Worm (Caenorhabditis elegans) whole organism, L3 larva: ENCODE measurements around the gene T09A5.14.

ENCODE experiments used
- R02D3.7 ChIP-seq: fragments of 150-350 bp; optimal IDR thresholded peaks from 2 replicates; lab custom pipeline; 2014; ENCODE audit warnings: missing biosample characterization, missing genetic modification characterization
- ZK546.5 ChIP-seq: sonication (generic microtip); optimal IDR thresholded peaks from 2 replicates; lab custom pipeline; 2017; ENCODE audit warnings: missing biosample characterization, missing genetic modification characterization
- ama-1 ChIP-seq: fragments of 150-350 bp; optimal IDR thresholded peaks from 2 replicates; lab custom pipeline; 2018
- ceh-16 ChIP-seq: sonication (generic microtip); optimal IDR thresholded peaks from 2 replicates; lab custom pipeline; 2017; ENCODE audit warnings: missing biosample characterization, missing genetic modification characterization
- daf-12 ChIP-seq: fragments of 150-350 bp; optimal IDR thresholded peaks from 2 replicates; lab custom pipeline; 2014; ENCODE audit warnings: missing biosample characterization, missing genetic modification reagents, missing genetic modification characterization
- egl-5 ChIP-seq: fragments of 150-350 bp; optimal IDR thresholded peaks from 2 replicates; lab custom pipeline; 2017; ENCODE audit warnings: missing biosample characterization, missing genetic modification reagents, missing genetic modification characterization, inconsistent platforms
- elt-1 ChIP-seq: fragments of 150-350 bp; optimal IDR thresholded peaks from 2 replicates; lab custom pipeline; 2014; ENCODE audit warnings: missing biosample characterization, missing genetic modification characterization
- elt-2 ChIP-seq: sonication (generic microtip); optimal IDR thresholded peaks from 2 replicates; lab custom pipeline; 2016; ENCODE audit warnings: missing genetic modification reagents, mild to moderate bottlenecking, missing genetic modification characterization, missing compliant biosample characterization
- elt-3 ChIP-seq, 3 experiments: fragments of 150-350 bp in 1 of 3; sonication (generic microtip) in 2 of 3; optimal IDR thresholded peaks; 2 replicates in 2 of 3; 4 replicates in 1 of 3; lab custom pipeline; 2014 to 2017; ENCODE audit warnings: missing biosample characterization in 3 of 3, missing genetic modification characterization in 3 of 3
- fos-1 ChIP-seq: fragments of 150-350 bp; optimal IDR thresholded peaks from 2 replicates; lab custom pipeline; 2014; ENCODE audit warnings: missing biosample characterization, missing genetic modification characterization
- hmg-11 ChIP-seq: sonication (generic microtip); optimal IDR thresholded peaks from 2 replicates; lab custom pipeline; 2016; ENCODE audit warnings: missing genetic modification characterization, missing compliant biosample characterization
- jun-1 ChIP-seq: fragments of 150-350 bp; optimal IDR thresholded peaks from 2 replicates; lab custom pipeline; 2014; ENCODE audit warnings: missing biosample characterization, missing genetic modification reagents, missing genetic modification characterization
- lin-15B ChIP-seq: fragments of 150-350 bp; optimal IDR thresholded peaks from 2 replicates; lab custom pipeline; 2014; ENCODE audit warnings: missing biosample characterization, missing genetic modification characterization
- lsy-12 ChIP-seq: sonication (generic microtip); optimal IDR thresholded peaks from 2 replicates; lab custom pipeline; 2016; ENCODE audit warnings: mild to moderate bottlenecking, missing genetic modification characterization, missing compliant biosample characterization
- nhr-11 ChIP-seq: fragments of 150-350 bp; optimal IDR thresholded peaks from 2 replicates; lab custom pipeline; 2014; ENCODE audit warnings: missing biosample characterization, missing genetic modification characterization
- nhr-12 ChIP-seq: fragments of 150-350 bp; optimal IDR thresholded peaks from 2 replicates; lab custom pipeline; 2014; ENCODE audit warnings: missing biosample characterization, missing genetic modification characterization
- nhr-23 ChIP-seq: fragments of 150-350 bp; optimal IDR thresholded peaks from 2 replicates; lab custom pipeline; 2014; ENCODE audit warnings: missing biosample characterization, missing genetic modification reagents, missing genetic modification characterization
- nhr-25 ChIP-seq: sonication (generic microtip); optimal IDR thresholded peaks from 2 replicates; lab custom pipeline; 2017; ENCODE audit warnings: missing biosample characterization, missing genetic modification characterization
- nhr-28 ChIP-seq: fragments of 150-350 bp; optimal IDR thresholded peaks from 2 replicates; lab custom pipeline; 2014; ENCODE audit warnings: missing biosample characterization, missing genetic modification characterization
- nhr-43 ChIP-seq: sonication (generic microtip); optimal IDR thresholded peaks from 2 replicates; lab custom pipeline; 2016; ENCODE audit warnings: mild to moderate bottlenecking, missing genetic modification characterization, missing compliant biosample characterization; ENCODE audit not compliant: poor library complexity, severe bottlenecking
- nhr-67 ChIP-seq: fragments of 150-350 bp; optimal IDR thresholded peaks from 2 replicates; lab custom pipeline; 2014; ENCODE audit warnings: missing biosample characterization, missing genetic modification characterization
- nhr-77 ChIP-seq: fragments of 150-350 bp; optimal IDR thresholded peaks from 2 replicates; lab custom pipeline; 2014; ENCODE audit warnings: missing biosample characterization, missing genetic modification characterization
- pha-4 ChIP-seq: fragments of 150-350 bp; optimal IDR thresholded peaks from 2 replicates; lab custom pipeline; 2014; ENCODE audit warnings: missing biosample characterization, missing genetic modification reagents, missing genetic modification characterization
- pqm-1 ChIP-seq: fragments of 150-350 bp; optimal IDR thresholded peaks from 2 replicates; lab custom pipeline; 2017; ENCODE audit warnings: missing biosample characterization, missing genetic modification characterization, inconsistent platforms
- skn-1 ChIP-seq: fragments of 150-350 bp; optimal IDR thresholded peaks from 2 replicates; lab custom pipeline; 2014; ENCODE audit warnings: missing biosample characterization, missing genetic modification characterization
- snpc-4 ChIP-seq: fragments of 150-350 bp; optimal IDR thresholded peaks from 2 replicates; lab custom pipeline; 2014; ENCODE audit warnings: missing biosample characterization, missing genetic modification characterization
- tbx-2 ChIP-seq: sonication (generic microtip); optimal IDR thresholded peaks from 2 replicates; lab custom pipeline; 2016; ENCODE audit warnings: mild to moderate bottlenecking, missing genetic modification characterization, missing compliant biosample characterization
- unc-39 ChIP-seq: sonication (generic microtip); optimal IDR thresholded peaks from 4 replicates; lab custom pipeline; 2017; ENCODE audit warnings: missing biosample characterization, missing genetic modification characterization
- unc-62 ChIP-seq: fragments of 150-350 bp; sonication (generic microtip); optimal IDR thresholded peaks from 4 replicates; lab custom pipeline; 2014; ENCODE audit warnings: missing biosample characterization, missing genetic modification reagents, missing genetic modification characterization
- ztf-11 ChIP-seq: fragments of 150-350 bp; optimal IDR thresholded peaks from 2 replicates; lab custom pipeline; 2014; ENCODE audit warnings: missing biosample characterization, missing genetic modification characterization
- ztf-4 ChIP-seq: fragments of 150-350 bp; optimal IDR thresholded peaks from 2 replicates; lab custom pipeline; 2014; ENCODE audit warnings: missing biosample characterization, missing genetic modification characterization

T09A5.14 gene

DNA sequence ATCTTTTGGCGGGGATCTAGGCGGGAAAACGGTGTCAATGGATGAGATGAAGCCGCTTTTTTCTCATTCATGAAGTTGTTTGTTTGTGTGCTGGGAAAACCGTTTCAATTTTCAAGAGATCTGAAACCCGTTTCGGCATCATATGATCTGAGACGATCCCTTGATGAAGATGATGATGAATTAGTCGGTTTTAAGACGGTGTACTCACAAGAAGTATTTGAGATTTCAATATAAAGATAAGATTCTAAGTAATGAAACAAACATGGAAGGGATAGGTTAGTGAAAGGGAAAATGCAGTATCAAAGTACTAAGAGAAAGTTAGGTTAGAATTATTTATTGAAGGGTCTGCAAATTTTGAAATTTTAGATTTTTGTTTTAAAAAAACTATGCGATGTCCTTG, 24.0 kb upstream of the T09A5.14 start:
- TF ChIP-seq ama-1 = no peak
- TF ChIP-seq nhr-43 = peak; percentile 39
- peak; percentile 64 for TF ChIP-seq nhr-25 (tag; lab: Kevin White, UChicago)
- TF ChIP-seq elt-1 (tag; lab: Kevin White, UChicago) = peak; percentile 87

DNA sequence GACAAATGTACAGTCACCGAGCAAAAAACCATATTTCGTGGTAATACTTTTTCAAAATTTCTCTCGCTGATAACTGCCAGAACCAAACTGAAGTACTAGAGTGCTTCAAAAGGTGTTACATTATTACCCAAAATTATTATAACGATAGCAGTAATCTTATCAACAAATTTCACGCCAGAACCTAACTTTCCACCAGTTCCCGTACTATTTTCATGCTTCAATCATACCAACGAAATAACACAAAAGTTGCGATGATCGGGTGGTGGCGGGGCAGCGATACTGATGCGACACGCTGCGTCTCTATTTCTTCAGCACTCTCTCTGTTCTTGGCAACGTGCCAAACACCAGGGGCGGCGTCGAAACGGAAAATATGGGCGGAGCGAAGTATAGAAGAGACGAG, 23.2 kb upstream of the T09A5.14 start:
- TF ChIP-seq nhr-12 (tag; lab: Kevin White, UChicago) = no peak
- peak; percentile 44 for TF ChIP-seq nhr-25 (tag; lab: Kevin White, UChicago)
- TF ChIP-seq elt-2 = peak; percentile 95
- no peak for TF ChIP-seq nhr-11 (tag; lab: Kevin White, UChicago)
- TF ChIP-seq jun-1 (tag; lab: Kevin White, UChicago) = peak; percentile 60
- peak; percentile 2 for TF ChIP-seq unc-62 (GFP tag; lab: Kevin White, UChicago)
- TF ChIP-seq nhr-23 (tag; lab: Kevin White, UChicago) = peak; percentile 52
- TF ChIP-seq nhr-77 (tag; lab: Kevin White, UChicago) = no peak
- no peak for TF ChIP-seq hmg-11 (tag; lab: Kevin White, UChicago)
- TF ChIP-seq snpc-4 (tag; lab: Kevin White, UChicago) = peak; percentile 16
- TF ChIP-seq nhr-43 = peak; percentile 7
- TF ChIP-seq pha-4 (tag; lab: Kevin White, UChicago) = peak; percentile 13
- peak; percentile 92 for TF ChIP-seq pqm-1 (tag; lab: Kevin White, UChicago)
- TF ChIP-seq lsy-12 (tag; lab: Kevin White, UChicago) = peak; percentile 20
- TF ChIP-seq, all 47 proteins: peak for 10

- TF ChIP-seq nhr-28 = no peak
- TF ChIP-seq tbx-2 (tag; lab: Kevin White, UChicago) = no peak
- no peak for TF ChIP-seq elt-3 (tag; optimal IDR thresholded peaks at IDR 0.05; lab: Kevin White, UChicago)
- TF ChIP-seq nhr-23 (tag; lab: Kevin White, UChicago) = no peak
- no peak for TF ChIP-seq ZK546.5 (tag; lab: Kevin White, UChicago)
- no peak for TF ChIP-seq unc-39
- TF ChIP-seq pha-4 (tag; lab: Kevin White, UChicago) = no peak
Measured at ce11 chrII:7809358-7809914, 22.7 kb upstream of the T09A5.14 start.

- TF ChIP-seq pha-4 (tag; lab: Kevin White, UChicago) (peak; percentile 35), ama-1 (no peak)
- TF ChIP-seq, all 47 proteins: peak for 1
Measured at ce11 chrII:7810162-7810868, 21.8 kb upstream of the T09A5.14 start.

- no peak for TF ChIP-seq nhr-23 (tag; lab: Kevin White, UChicago)
- no peak for TF ChIP-seq lin-15B
- no peak for TF ChIP-seq egl-5
- TF ChIP-seq fos-1 (tag; lab: Kevin White, UChicago) = no peak
- no peak for TF ChIP-seq lsy-12 (tag; lab: Kevin White, UChicago)
- TF ChIP-seq ceh-16 (tag; lab: Kevin White, UChicago) = no peak
- no peak for TF ChIP-seq elt-2
- TF ChIP-seq unc-62 (GFP tag; lab: Kevin White, UChicago) = no peak
- no peak for TF ChIP-seq ztf-11
- no peak for TF ChIP-seq nhr-67 (tag; lab: Kevin White, UChicago)
- TF ChIP-seq skn-1 (tag; lab: Kevin White, UChicago) = no peak
- TF ChIP-seq tbx-2 (tag; lab: Kevin White, UChicago) = no peak
- TF ChIP-seq R02D3.7 (tag; lab: Kevin White, UChicago) = no peak
- no peak for TF ChIP-seq nhr-11 (tag; lab: Kevin White, UChicago)
- no peak for TF ChIP-seq ztf-4 (tag; lab: Kevin White, UChicago)
Measured at ce11 chrII:7810869-7811543, 21.1 kb upstream of the T09A5.14 start, which contains the start of gene cki-1. Gene cki-1, plus strand, starts transcription at chrII:7811240.

DNA sequence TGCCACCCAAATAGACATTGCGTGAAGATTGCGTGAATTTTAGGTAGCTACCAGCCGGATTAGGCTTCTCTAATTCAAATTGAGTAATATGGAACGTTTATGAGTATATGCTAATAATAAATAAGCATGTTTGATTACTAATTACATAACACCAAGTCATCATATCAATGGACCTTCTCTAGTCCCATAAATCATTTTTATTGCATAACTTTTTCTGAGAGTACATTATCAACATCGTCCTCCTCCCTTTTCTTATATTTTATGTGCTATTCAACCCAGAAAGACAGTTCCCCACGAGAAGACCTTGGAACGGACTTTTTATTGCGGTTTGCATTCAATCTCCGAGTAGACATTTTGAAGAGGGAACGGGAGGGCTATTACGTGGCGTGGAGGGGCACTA, 19.8 kb upstream of the T09A5.14 start:
- TF ChIP-seq pha-4 (tag; lab: Kevin White, UChicago) (no peak), nhr-25 (tag; lab: Kevin White, UChicago) (peak; percentile 12), daf-12 (tag; lab: Kevin White, UChicago) (no peak)
